Worm (Caenorhabditis elegans): Measurements from ENCODE around the gene K06H6.5.

The K06H6.5 gene

ce11 chrV:539040-539510 is 37.1 kb upstream of the K06H6.5 start, which contains the start of gene nhr-155:
Gene nhr-155 (plus strand): TSS chrV:539460.
- TF ChIP-seq ama-1 (optimal IDR thresholded peaks at IDR 0.05) (no peak), fkh-6 (tag; optimal IDR thresholded peaks at IDR 0.05) (no peak), pha-2 (tag; optimal IDR thresholded peaks at IDR 0.05) (no peak), ceh-14 (tag; optimal IDR thresholded peaks at IDR 0.05) (no peak), lin-11 (tag; optimal IDR thresholded peaks at IDR 0.05) (no peak), dve-1 (tag; optimal IDR thresholded peaks at IDR 0.05) (no peak), K02D7.2 (tag; optimal IDR thresholded peaks at IDR 0.05) (no peak), fkh-10 (GFP tag; optimal IDR thresholded peaks at IDR 0.05) (no peak), gmeb-2 (tag; optimal IDR thresholded peaks at IDR 0.05) (no peak), nhr-232 (tag; optimal IDR thresholded peaks at IDR 0.05) (no peak), lim-6 (tag; optimal IDR thresholded peaks at IDR 0.05) (no peak), C38D4.7 (GFP tag; optimal IDR thresholded peaks at IDR 0.05) (no peak), tbx-2 (tag; optimal IDR thresholded peaks at IDR 0.05) (no peak)

ce11 chrV:541470-541869 is 34.7 kb upstream of the K06H6.5 start:
- TF ChIP-seq Y22D7AL.16 (tag; optimal IDR thresholded peaks at IDR 0.05) (no peak), sox-2 (GFP tag; IDR thresholded peaks at IDR 0.05) (no peak), hlh-15 (tag; optimal IDR thresholded peaks at IDR 0.05) (no peak), dmd-4 (tag; optimal IDR thresholded peaks at IDR 0.05; ENCODE audit: borderline replicate concordance) (no peak), ceh-34 (tag; optimal IDR thresholded peaks at IDR 0.05) (no peak), ama-1 (optimal IDR thresholded peaks at IDR 0.05) (no peak), ceh-14 (tag; optimal IDR thresholded peaks at IDR 0.05) (no peak), syd-9 (tag; optimal IDR thresholded peaks at IDR 0.05) (no peak), pat-9 (tag; optimal IDR thresholded peaks at IDR 0.05) (no peak), F13H6.1 (tag; optimal IDR thresholded peaks at IDR 0.05) (no peak), K09A11.1 (tag; optimal IDR thresholded peaks at IDR 0.05; ENCODE audit: insufficient read depth) (no peak), ceh-24 (tag; optimal IDR thresholded peaks at IDR 0.05) (no peak), ets-4 (tag; optimal IDR thresholded peaks at IDR 0.05) (no peak), hlh-8 (tag; optimal IDR thresholded peaks at IDR 0.05) (no peak)

- no peak for TF ChIP-seq ceh-14 (tag; optimal IDR thresholded peaks at IDR 0.05)
- no peak for TF ChIP-seq ahr-1 (tag; optimal IDR thresholded peaks at IDR 0.05)
- no peak for TF ChIP-seq pha-2 (tag; optimal IDR thresholded peaks at IDR 0.05)
These were observed 33.0 kb upstream of the K06H6.5 start, which contains the start of gene C14C6.3 for ce11 chrV:543169-543568. Gene C14C6.3 (plus strand): TSS chrV:543469.

- TF ChIP-seq unc-3 (GFP tag; conservative IDR thresholded peaks at IDR 0.05): no peak
- TF ChIP-seq unc-3 (tag; optimal IDR thresholded peaks at IDR 0.05): no peak
- TF ChIP-seq lim-6 (tag; optimal IDR thresholded peaks at IDR 0.05): no peak
- no peak for TF ChIP-seq pax-1 (tag; optimal IDR thresholded peaks at IDR 0.05)
- TF ChIP-seq fkh-10 (GFP tag; optimal IDR thresholded peaks at IDR 0.05): no peak
- no peak for TF ChIP-seq dmd-4 (tag; optimal IDR thresholded peaks at IDR 0.05; ENCODE audit: borderline replicate concordance)
- TF ChIP-seq hlh-30 (tag; optimal IDR thresholded peaks at IDR 0.05; ENCODE audit: insufficient read depth): no peak
- TF ChIP-seq ama-1 (optimal IDR thresholded peaks at IDR 0.05): no peak
- TF ChIP-seq hlh-8 (tag; optimal IDR thresholded peaks at IDR 0.05): no peak
- TF ChIP-seq Y22D7AL.16 (tag; optimal IDR thresholded peaks at IDR 0.05): no peak
- TF ChIP-seq ceh-19 (GFP tag; optimal IDR thresholded peaks at IDR 0.05): no peak
- TF ChIP-seq unc-42 (tag; optimal IDR thresholded peaks at IDR 0.05): no peak
- TF ChIP-seq sdc-2 (tag; optimal IDR thresholded peaks at IDR 0.05): no peak
- TF ChIP-seq T23F11.4 (GFP tag; optimal IDR thresholded peaks at IDR 0.05): no peak
These were observed 28.2 kb upstream of the K06H6.5 start, which contains the start of gene C14C6.6 for ce11 chrV:547980-548379. Gene C14C6.6 (minus strand): TSS chrV:548080.

ce11 chrV:552406-552805 is 23.8 kb upstream of the K06H6.5 start:
- no peak for TF ChIP-seq ceh-48 (tag; optimal IDR thresholded peaks at IDR 0.05)
- TF ChIP-seq unc-42 (tag; optimal IDR thresholded peaks at IDR 0.05): no peak
- TF ChIP-seq mec-3 (tag; optimal IDR thresholded peaks at IDR 0.05; ENCODE audit: borderline replicate concordance): no peak
- no peak for TF ChIP-seq ceh-19 (GFP tag; optimal IDR thresholded peaks at IDR 0.05)
- TF ChIP-seq hlh-15 (tag; optimal IDR thresholded peaks at IDR 0.05): no peak
- TF ChIP-seq zip-5 (tag; optimal IDR thresholded peaks at IDR 0.05): no peak
- TF ChIP-seq elt-4 (tag; optimal IDR thresholded peaks at IDR 0.05): no peak
- TF ChIP-seq K02D7.2 (tag; optimal IDR thresholded peaks at IDR 0.05): no peak
- TF ChIP-seq dve-1 (tag; optimal IDR thresholded peaks at IDR 0.05): no peak
- no peak for TF ChIP-seq ztf-16 (tag; optimal IDR thresholded peaks at IDR 0.05)
- no peak for TF ChIP-seq pha-2 (tag; optimal IDR thresholded peaks at IDR 0.05)
- no peak for TF ChIP-seq ceh-24 (tag; optimal IDR thresholded peaks at IDR 0.05)
- no peak for TF ChIP-seq pax-1 (tag; optimal IDR thresholded peaks at IDR 0.05)
- no peak for TF ChIP-seq eyg-1 (tag; optimal IDR thresholded peaks at IDR 0.05)
- TF ChIP-seq nhr-232 (tag; optimal IDR thresholded peaks at IDR 0.05): no peak
- TF ChIP-seq ceh-31 (tag; optimal IDR thresholded peaks at IDR 0.05): no peak
- TF ChIP-seq npax-4 (tag; optimal IDR thresholded peaks at IDR 0.05): no peak
- TF ChIP-seq fax-1 (tag; optimal IDR thresholded peaks at IDR 0.05): no peak
- no peak for TF ChIP-seq tbx-2 (tag; optimal IDR thresholded peaks at IDR 0.05)
- no peak for TF ChIP-seq hlh-13 (GFP tag; optimal IDR thresholded peaks at IDR 0.05)
